Worm (Caenorhabditis elegans): ENCODE measurements around the gene mex-5.

DNA sequence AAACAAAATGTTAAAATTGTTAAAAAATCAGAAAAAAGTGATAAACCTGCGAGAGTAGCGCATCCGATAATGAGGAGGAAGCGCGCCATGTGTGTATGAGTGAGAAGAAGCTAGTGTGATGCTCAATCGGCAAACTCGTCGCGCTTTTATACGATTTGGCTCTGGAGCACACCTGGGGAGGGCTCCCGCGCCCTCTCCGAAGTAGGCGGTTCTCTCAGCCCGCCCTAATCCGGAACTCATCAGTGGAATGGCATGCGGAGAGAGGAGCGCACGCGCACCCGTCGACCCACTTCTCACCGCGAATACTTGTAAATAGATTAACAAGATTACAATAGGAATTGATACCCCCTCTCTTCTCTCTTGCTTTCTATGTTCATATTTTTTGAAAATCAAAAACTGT is 22.2 kb upstream of the mex-5 start, which contains the start of gene pqn-74:
- TF ChIP-seq nhr-80 (tag; optimal IDR thresholded peaks at IDR 0.05), result no peak
- TF ChIP-seq him-1 (tag; optimal IDR thresholded peaks at IDR 0.05), result no peak
- TF ChIP-seq die-1 (tag; optimal IDR thresholded peaks at IDR 0.05), result no peak
- TF ChIP-seq unc-130 (GFP tag; optimal IDR thresholded peaks at IDR 0.05), result no peak
- no peak for TF ChIP-seq F49E8.2 (tag; optimal IDR thresholded peaks at IDR 0.05; ENCODE audit: insufficient read depth)
- no peak for TF ChIP-seq rec-8 (tag; optimal IDR thresholded peaks at IDR 0.05)
- TF ChIP-seq ceh-100 (GFP tag; IDR thresholded peaks at IDR 0.05), result no peak
- TF ChIP-seq akir-1 (GFP tag; optimal IDR thresholded peaks at IDR 0.05), result no peak
- no peak for TF ChIP-seq Y56A3A.18 (GFP tag; IDR thresholded peaks at IDR 0.05)
- TF ChIP-seq cebp-1 (GFP tag; IDR thresholded peaks at IDR 0.05), result no peak
- TF ChIP-seq cebp-1 (tag; optimal IDR thresholded peaks at IDR 0.05), result no peak
- no peak for TF ChIP-seq madf-10 (tag; optimal IDR thresholded peaks at IDR 0.05)
- no peak for TF ChIP-seq ztf-18 (tag; optimal IDR thresholded peaks at IDR 0.05)
- no peak for TF ChIP-seq nfya-1 (tag; optimal IDR thresholded peaks at IDR 0.05; ENCODE audit: borderline replicate concordance, insufficient read depth)
